Fruit fly (Drosophila melanogaster): ENCODE data around the gene CG42841.

- TF ChIP-seq Myc (optimal IDR thresholded peaks at IDR 0.05) (no peak), OdsH (GFP tag; optimal IDR thresholded peaks at IDR 0.05) (no peak), lola (GFP tag; optimal IDR thresholded peaks at IDR 0.05) (no peak), CG9705 (GFP tag; optimal IDR thresholded peaks at IDR 0.05) (no peak), Dif (GFP tag; optimal IDR thresholded peaks at IDR 0.05; ENCODE audit: partially characterized antibody) (no peak)
Measured at dm6 chr3L:1976760-1977159, 28.7 kb downstream of the CG42841 start.

Measured in whole organism, wandering third instar larva.